Fruit fly (Drosophila melanogaster): ENCODE measurements around the gene CG14563.
A peak's percentile ranks its signal among the peaks of the same experiment; 100 is the strongest.

Gene CG14563

dm6 chr3L:21839720-21840641 is 2.2 kb downstream of the CG14563 start (continued):
- no peak for TF ChIP-seq pan (optimal IDR thresholded peaks at IDR 0.05)
- peak in 1 of 2 experiments; percentile 95 for TF ChIP-seq pan (GFP tag; optimal IDR thresholded peaks at IDR 0.05 in 1 of 2, IDR thresholded peaks at IDR 0.05 in 1 of 2)
- peak; percentile 91 for TF ChIP-seq HHEX (GFP tag; optimal IDR thresholded peaks at IDR 0.05)
- TF ChIP-seq CG15514 (GFP tag; optimal IDR thresholded peaks at IDR 0.05), result peak; percentile 84
- peak; percentile 92 for TF ChIP-seq crc (GFP tag; optimal IDR thresholded peaks at IDR 0.05)
- peak; percentile 92 for TF ChIP-seq Mad (GFP tag; optimal IDR thresholded peaks at IDR 0.05)
- peak; percentile 35 for TF ChIP-seq cg (GFP tag; optimal IDR thresholded peaks at IDR 0.05)
- peak; percentile 70 for TF ChIP-seq CG43689 (GFP tag; IDR thresholded peaks at IDR 0.05)
- peak; percentile 87 for TF ChIP-seq CG17568 (GFP tag; optimal IDR thresholded peaks at IDR 0.05)
- peak; percentile 87 for TF ChIP-seq CG14710 (tag; optimal IDR thresholded peaks at IDR 0.05)
- TF ChIP-seq toy (GFP tag; IDR thresholded peaks at IDR 0.05), result peak; percentile 78
- peak; percentile 62 for TF ChIP-seq GATAe (GFP tag; conservative IDR thresholded peaks at IDR 0.05)
- TF ChIP-seq CG4854 (GFP tag; optimal IDR thresholded peaks at IDR 0.05), result peak; percentile 91
- TF ChIP-seq dm (GFP tag; optimal IDR thresholded peaks at IDR 0.05), result peak; percentile 83
- peak; percentile 87 for TF ChIP-seq HmgZ (tag; optimal IDR thresholded peaks at IDR 0.05)
- peak; percentile 79 for TF ChIP-seq wek (GFP tag; optimal IDR thresholded peaks at IDR 0.05)
- peak; percentile 93 for TF ChIP-seq CG18619 (GFP tag; optimal IDR thresholded peaks at IDR 0.05)
- TF ChIP-seq zf30C (GFP tag; optimal IDR thresholded peaks at IDR 0.05), result no peak
- peak; percentile 95 for TF ChIP-seq CG7839 (tag; optimal IDR thresholded peaks at IDR 0.05)
- TF ChIP-seq cato (GFP tag; optimal IDR thresholded peaks at IDR 0.05; ENCODE audit: borderline replicate concordance), result peak; percentile 80
- peak; percentile 86 for TF ChIP-seq jing (GFP tag; optimal IDR thresholded peaks at IDR 0.05)
- TF ChIP-seq NC2α (GFP tag; optimal IDR thresholded peaks at IDR 0.05), result peak; percentile 82
- peak; percentile 94 for TF ChIP-seq CG4424 (GFP tag; optimal IDR thresholded peaks at IDR 0.05)
- peak; percentile 90 for TF ChIP-seq CG12299 (tag; optimal IDR thresholded peaks at IDR 0.05)
- TF ChIP-seq CG14860 (GFP tag; IDR thresholded peaks at IDR 0.05; ENCODE audit: partially characterized antibody), result peak; percentile 21; the same call in 1 of the 3 replicates
- peak; percentile 92 for TF ChIP-seq tin (GFP tag; optimal IDR thresholded peaks at IDR 0.05)
- TF ChIP-seq tgo (GFP tag; IDR thresholded peaks at IDR 0.05), result peak; percentile 93
- peak in 1 of 3 experiments; percentile 87 for TF ChIP-seq lola (GFP tag; optimal IDR thresholded peaks at IDR 0.05)
- TF ChIP-seq Fer1 (GFP tag; optimal IDR thresholded peaks at IDR 0.05), result peak; percentile 94
- peak; percentile 92 for TF ChIP-seq pnt (GFP tag; optimal IDR thresholded peaks at IDR 0.05)
- TF ChIP-seq CG2889 (GFP tag; IDR thresholded peaks at IDR 0.05), result peak; percentile 86
- TF ChIP-seq Antp (GFP tag; optimal IDR thresholded peaks at IDR 0.05), result peak; percentile 88
- peak; percentile 94 for TF ChIP-seq Meics (GFP tag; optimal IDR thresholded peaks at IDR 0.05)
- TF ChIP-seq fru (optimal IDR thresholded peaks at IDR 0.05), result no peak
- TF ChIP-seq CG1792 (GFP tag; optimal IDR thresholded peaks at IDR 0.05), result peak; percentile 95
- peak; percentile 88 for TF ChIP-seq CG1602 (GFP tag; optimal IDR thresholded peaks at IDR 0.05)
- peak; percentile 78 for TF ChIP-seq klu (GFP tag; IDR thresholded peaks at IDR 0.05)
- no peak for TF ChIP-seq Sin3A (optimal IDR thresholded peaks at IDR 0.05)
- TF ChIP-seq lab (GFP tag; optimal IDR thresholded peaks at IDR 0.05), result peak; percentile 95
- peak; percentile 85 for TF ChIP-seq CG10654 (GFP tag; optimal IDR thresholded peaks at IDR 0.05)
- TF ChIP-seq CG4707 (GFP tag; optimal IDR thresholded peaks at IDR 0.05), result peak; percentile 93
- peak; percentile 92 for TF ChIP-seq CG17829 (tag; optimal IDR thresholded peaks at IDR 0.05)
- TF ChIP-seq HLHmδ (GFP tag; optimal IDR thresholded peaks at IDR 0.05), result no peak
- TF ChIP-seq HmgD (GFP tag; optimal IDR thresholded peaks at IDR 0.05), result peak; percentile 76
- TF ChIP-seq cas (GFP tag; IDR thresholded peaks at IDR 0.05), result peak; percentile 72; the same call in 1 of the 2 replicates
- peak; percentile 72 for TF ChIP-seq ap (GFP tag; IDR thresholded peaks at IDR 0.05)
- TF ChIP-seq CG4404 (GFP tag; IDR thresholded peaks at IDR 0.05), result peak; percentile 80
- peak; percentile 93 for TF ChIP-seq Drgx (GFP tag; IDR thresholded peaks at IDR 0.05)
- TF ChIP-seq Nf-YA (GFP tag; IDR thresholded peaks at IDR 0.05), result peak; percentile 83

All from whole organism, embryonic.